Worm (Caenorhabditis elegans): ENCODE measurements around the gene irg-5.
A peak's percentile ranks its signal among the peaks of the same experiment; 100 is the strongest.

irg-5 gene

ce11 chrV:13715223-13715686 is 23.0 kb downstream of the irg-5 start, which contains the start of gene zipt-9:
zipt-9 (minus strand) TSS chrV:13715273.
- peak; percentile 34 for TF ChIP-seq fkh-10 (GFP tag; optimal IDR thresholded peaks at IDR 0.05)
- TF ChIP-seq egl-13 (tag; optimal IDR thresholded peaks at IDR 0.05) = peak; percentile 82
- TF ChIP-seq fkh-4 (tag; optimal IDR thresholded peaks at IDR 0.05; ENCODE audit: borderline replicate concordance) = peak; percentile 52
- TF ChIP-seq lsy-2 (tag; optimal IDR thresholded peaks at IDR 0.05) = peak in 1 of 2 experiments; percentile 86
- no peak for TF ChIP-seq aha-1 (tag; optimal IDR thresholded peaks at IDR 0.05)
- TF ChIP-seq ceh-90 (tag; optimal IDR thresholded peaks at IDR 0.05) = peak; percentile 62
- no peak for TF ChIP-seq ces-1 (GFP tag; optimal IDR thresholded peaks at IDR 0.05)
- TF ChIP-seq vab-15 (tag; optimal IDR thresholded peaks at IDR 0.05) = peak; percentile 89
- no peak for TF ChIP-seq C34B4.2 (tag; optimal IDR thresholded peaks at IDR 0.05)
- TF ChIP-seq isw-1 (GFP tag; IDR thresholded peaks at IDR 0.05) = peak; percentile 84
- TF ChIP-seq snu-23 (GFP tag; optimal IDR thresholded peaks at IDR 0.05) = peak; percentile 90
- peak; percentile 50; the same call in 1 of the 2 replicates for TF ChIP-seq grh-1 (GFP tag; IDR thresholded peaks at IDR 0.05)
- TF ChIP-seq efl-3 (GFP tag; optimal IDR thresholded peaks at IDR 0.05) = peak; percentile 53
- TF ChIP-seq unc-30 (tag; optimal IDR thresholded peaks at IDR 0.05) = no peak
- TF ChIP-seq nhr-237 (tag; optimal IDR thresholded peaks at IDR 0.05) = peak; percentile 47
- TF ChIP-seq unc-86 (tag; optimal IDR thresholded peaks at IDR 0.05) = peak; percentile 71
- TF ChIP-seq lin-39 (tag; optimal IDR thresholded peaks at IDR 0.05) = peak; percentile 11
- no peak for TF ChIP-seq unc-62 (GFP tag; optimal IDR thresholded peaks at IDR 0.05)
- TF ChIP-seq sup-37 (GFP tag; optimal IDR thresholded peaks at IDR 0.05) = no peak
- peak; percentile 82 to 85 for TF ChIP-seq efl-1 (optimal IDR thresholded peaks at IDR 0.05)
- peak; percentile 73 to 95 for TF ChIP-seq efl-1 (GFP tag; optimal IDR thresholded peaks at IDR 0.05 in 1 of 2)
- peak; percentile 32 for TF ChIP-seq ceh-8 (GFP tag; optimal IDR thresholded peaks at IDR 0.05)
- TF ChIP-seq egl-27 (tag; optimal IDR thresholded peaks at IDR 0.05) = no peak
- peak; percentile 5 for TF ChIP-seq hlh-4 (tag; optimal IDR thresholded peaks at IDR 0.05)
- TF ChIP-seq nhr-11 (tag; optimal IDR thresholded peaks at IDR 0.05) = no peak
- TF ChIP-seq elt-2 (tag; optimal IDR thresholded peaks at IDR 0.05) = peak; percentile 7
- peak; percentile 84 for TF ChIP-seq xbp-1 (tag; optimal IDR thresholded peaks at IDR 0.05)
- TF ChIP-seq mef-2 (tag; optimal IDR thresholded peaks at IDR 0.05) = no peak
- peak; percentile 91 for TF ChIP-seq nhr-47 (tag; optimal IDR thresholded peaks at IDR 0.05)
- peak; percentile 71 for TF ChIP-seq irx-1 (tag; optimal IDR thresholded peaks at IDR 0.05)
- no peak for TF ChIP-seq zip-4 (GFP tag; optimal IDR thresholded peaks at IDR 0.05)
- no peak for TF ChIP-seq ama-1 (optimal IDR thresholded peaks at IDR 0.05)
- TF ChIP-seq pag-3 (tag; optimal IDR thresholded peaks at IDR 0.05; ENCODE audit: borderline replicate concordance, insufficient read depth) = no peak
- peak; percentile 80 for TF ChIP-seq ceh-88 (GFP tag; IDR thresholded peaks at IDR 0.05)
- peak; percentile 89 for TF ChIP-seq lir-3 (tag; optimal IDR thresholded peaks at IDR 0.05; ENCODE audit: poor library complexity)
- peak; percentile 93 for TF ChIP-seq nhr-71 (tag; optimal IDR thresholded peaks at IDR 0.05)
- TF ChIP-seq nhr-85 (tag) = peak; percentile 88
- TF ChIP-seq sptf-1 (tag; optimal IDR thresholded peaks at IDR 0.05) = no peak
- TF ChIP-seq sox-4 (tag; optimal IDR thresholded peaks at IDR 0.05) = peak; percentile 63
- peak in 1 of 2 experiments; percentile 90 for TF ChIP-seq ztf-11 (tag; optimal IDR thresholded peaks at IDR 0.05)
- TF ChIP-seq hpl-2 (GFP tag; optimal IDR thresholded peaks at IDR 0.05) = peak; percentile 25
- no peak for TF ChIP-seq nhr-12 (tag; optimal IDR thresholded peaks at IDR 0.05)
- TF ChIP-seq lin-35 (GFP tag; optimal IDR thresholded peaks at IDR 0.05) = peak; percentile 75 to 89
- peak; percentile 65 for TF ChIP-seq fos-1 (tag; optimal IDR thresholded peaks at IDR 0.05)
- TF ChIP-seq nhr-28 (tag; optimal IDR thresholded peaks at IDR 0.05) = no peak
- peak; percentile 99 for TF ChIP-seq pax-3 (tag; optimal IDR thresholded peaks at IDR 0.05)
- TF ChIP-seq pqm-1 (tag; optimal IDR thresholded peaks at IDR 0.05) = no peak
- peak in 1 of 2 experiments; percentile 66 for TF ChIP-seq mdl-1 (tag; optimal IDR thresholded peaks at IDR 0.05)
- peak; percentile 74 to 87 (median 79) for TF ChIP-seq ceh-82 (tag; optimal IDR thresholded peaks at IDR 0.05)
- no peak for TF ChIP-seq ztf-4 (tag; optimal IDR thresholded peaks at IDR 0.05)
- peak; percentile 89 for TF ChIP-seq fkh-8 (tag; optimal IDR thresholded peaks at IDR 0.05)
- peak; percentile 67 to 84 (median 77) for TF ChIP-seq dpl-1 (GFP tag; optimal IDR thresholded peaks at IDR 0.05)
- TF ChIP-seq Y116A8C.19 (tag; optimal IDR thresholded peaks at IDR 0.05; ENCODE audit: borderline replicate concordance) = no peak
